Worm (Caenorhabditis elegans): ENCODE results near the gene R02D5.4.

R02D5.4 gene

DNA sequence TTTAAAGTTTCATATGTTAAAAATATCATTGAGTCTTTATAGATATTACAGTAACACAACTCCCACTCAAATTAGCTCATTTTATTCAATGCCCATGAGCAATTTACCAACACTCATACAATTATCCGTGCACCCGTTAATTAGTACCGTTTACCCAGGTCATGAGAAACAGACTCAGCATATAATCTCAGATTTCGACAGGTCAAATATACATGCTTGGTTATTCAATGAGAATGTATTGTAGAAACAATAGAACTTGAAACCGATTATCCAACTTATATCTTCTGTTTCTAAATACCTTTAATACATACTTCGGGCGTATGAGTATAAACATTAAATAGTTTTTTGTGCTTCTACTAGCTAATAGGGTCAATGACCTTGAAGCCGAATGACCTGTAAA, 48.3 kb downstream of the R02D5.4 start:
- TF ChIP-seq F57C9.4 (tag; optimal IDR thresholded peaks at IDR 0.05) (no peak), Y95B8A.8 (GFP tag; IDR thresholded peaks at IDR 0.05) (no peak), snpc-1.3 (tag; optimal IDR thresholded peaks at IDR 0.05; ENCODE audit: insufficient read depth) (no peak), nhr-27 (tag; optimal IDR thresholded peaks at IDR 0.05) (no peak), attf-3 (GFP tag; conservative IDR thresholded peaks at IDR 0.05) (no peak), dpl-1 (GFP tag; optimal IDR thresholded peaks at IDR 0.05) (no peak), cebp-2 (GFP tag; IDR thresholded peaks at IDR 0.05) (no peak), C17E4.6 (GFP tag; IDR thresholded peaks at IDR 0.05) (no peak), egl-44 (GFP tag; IDR thresholded peaks at IDR 0.05) (no peak), dpff-1 (tag; optimal IDR thresholded peaks at IDR 0.05) (no peak), mel-28 (tag; optimal IDR thresholded peaks at IDR 0.05; ENCODE audit: borderline replicate concordance) (no peak), Y53G8AR.9 (GFP tag; conservative IDR thresholded peaks at IDR 0.05) (no peak), tbp1 (GFP tag; optimal IDR thresholded peaks at IDR 0.05) (no peak), lin-40 (tag; optimal IDR thresholded peaks at IDR 0.05) (no peak), rec-8 (tag; optimal IDR thresholded peaks at IDR 0.05) (no peak), ztf-25 (GFP tag; IDR thresholded peaks at IDR 0.05) (no peak)

Measured in whole organism, young adult.